Worm (Caenorhabditis elegans) whole organism, L4/young adult: ENCODE data around the gene R02D5.6.

ENCODE experiments used
- W03F9.2 ChIP-seq: fragments of 150-350 bp; optimal IDR thresholded peaks from 2 replicates; lab custom pipeline; 2014; ENCODE audit warnings: missing biosample characterization, missing genetic modification characterization
- him-1 ChIP-seq: sonication (generic microtip); optimal IDR thresholded peaks from 2 replicates; lab custom pipeline; 2016; ENCODE audit warnings: missing genotype, missing genetic modification reagents, missing genetic modification characterization, missing compliant biosample characterization

- TF ChIP-seq him-1 (no peak), W03F9.2 (tag; lab: Kevin White, UChicago) (no peak)
Observed at ce11 chrV:14540932-14541331, 23.0 kb upstream of the R02D5.6 start.
